Worm (Caenorhabditis elegans): Measurements from ENCODE around the gene chil-25.

The chil-25 gene

DNA sequence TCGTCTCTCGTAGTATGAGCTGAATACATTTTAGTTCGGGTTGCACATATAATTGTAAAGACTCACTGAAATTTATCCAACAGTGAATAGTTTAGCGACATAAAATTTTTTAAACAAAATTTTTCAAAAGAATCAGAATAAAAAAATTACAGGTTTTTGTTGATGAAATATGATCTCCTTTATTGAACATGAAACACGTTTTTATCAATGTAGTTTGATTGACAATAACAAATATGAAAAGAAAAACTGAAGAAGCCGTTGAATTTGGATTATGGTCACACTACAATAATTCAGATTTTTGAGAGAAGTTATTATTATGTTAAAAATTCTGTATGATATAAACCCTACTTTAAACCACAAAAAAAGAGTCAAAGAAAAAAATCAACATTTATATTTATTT, 34.2 kb downstream of the chil-25 start, which contains the start of gene chil-17:
TSS of gene chil-17 (minus strand) at position 101 of the 400 bp plus-strand sequence.
- TF ChIP-seq grh-1 (GFP tag; IDR thresholded peaks at IDR 0.05) (no peak), tlp-1 (tag; optimal IDR thresholded peaks at IDR 0.05) (no peak), nhr-20 (tag; optimal IDR thresholded peaks at IDR 0.05) (no peak), egl-13 (tag; optimal IDR thresholded peaks at IDR 0.05) (no peak), hlh-4 (tag; optimal IDR thresholded peaks at IDR 0.05) (no peak), nhr-77 (tag; optimal IDR thresholded peaks at IDR 0.05) (no peak), pqm-1 (tag; optimal IDR thresholded peaks at IDR 0.05) (no peak), isw-1 (GFP tag; IDR thresholded peaks at IDR 0.05) (no peak), elt-2 (tag; optimal IDR thresholded peaks at IDR 0.05) (no peak), C34B4.2 (tag; optimal IDR thresholded peaks at IDR 0.05) (no peak), ceh-88 (GFP tag; IDR thresholded peaks at IDR 0.05) (no peak), nhr-76 (tag; optimal IDR thresholded peaks at IDR 0.05) (no peak)

DNA sequence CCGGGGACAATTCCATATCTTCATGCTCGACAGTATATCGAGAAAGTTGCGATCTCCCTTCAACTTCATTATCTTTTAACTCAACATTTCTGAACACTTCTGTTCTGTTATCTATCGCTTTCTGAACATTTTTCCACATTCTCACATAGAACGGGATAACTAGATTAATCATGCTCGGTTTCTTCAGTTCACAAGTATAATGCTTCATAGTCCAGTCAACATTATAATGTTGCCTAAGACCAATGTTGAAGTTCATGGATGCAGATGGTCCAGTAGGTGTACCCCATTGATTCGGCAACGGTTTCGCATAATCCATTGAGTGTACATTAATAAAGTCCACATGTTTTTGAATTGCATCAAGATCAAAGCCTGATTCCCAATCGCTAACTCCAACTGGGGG, 35.4 kb downstream of the chil-25 start:
- TF ChIP-seq nhr-11 (tag; optimal IDR thresholded peaks at IDR 0.05): no peak
- no peak for TF ChIP-seq ztf-4 (tag; optimal IDR thresholded peaks at IDR 0.05)
- TF ChIP-seq zip-4 (GFP tag; optimal IDR thresholded peaks at IDR 0.05): no peak
- no peak for TF ChIP-seq xbp-1 (tag; optimal IDR thresholded peaks at IDR 0.05)
- no peak for TF ChIP-seq dpl-1 (GFP tag; optimal IDR thresholded peaks at IDR 0.05)
- TF ChIP-seq ceh-63 (GFP tag; optimal IDR thresholded peaks at IDR 0.05): no peak
- TF ChIP-seq sox-4 (tag; optimal IDR thresholded peaks at IDR 0.05): no peak
- no peak for TF ChIP-seq lin-13 (GFP tag; optimal IDR thresholded peaks at IDR 0.05)
- no peak for TF ChIP-seq grh-1 (GFP tag; IDR thresholded peaks at IDR 0.05)
- TF ChIP-seq ceh-8 (GFP tag; optimal IDR thresholded peaks at IDR 0.05): no peak
- TF ChIP-seq nhr-76 (tag; optimal IDR thresholded peaks at IDR 0.05): no peak

DNA sequence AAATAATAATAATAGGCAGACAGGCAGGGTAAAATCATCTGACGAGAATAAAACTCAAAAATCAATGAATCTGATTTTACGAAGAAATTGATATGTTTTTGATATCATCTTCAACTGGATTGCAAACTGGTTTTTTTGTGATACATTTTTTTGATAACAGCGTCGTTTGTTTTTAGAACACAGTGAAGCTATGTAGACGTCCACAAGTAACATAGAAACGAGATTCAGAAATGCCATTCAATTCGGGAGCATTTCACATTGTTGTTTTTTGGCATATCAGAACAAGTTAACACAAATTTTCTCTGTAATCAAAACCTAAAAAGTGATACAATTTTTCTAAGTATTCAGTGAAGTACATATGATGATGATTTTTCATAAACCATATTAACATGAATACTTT, 36.0 kb downstream of the chil-25 start, which contains the start of gene chil-13:
TSS of gene chil-13 (minus strand) at position 101 of the 400 bp plus-strand sequence.
- TF ChIP-seq tlp-1 (tag; optimal IDR thresholded peaks at IDR 0.05): no peak
- no peak for TF ChIP-seq ces-1 (GFP tag; optimal IDR thresholded peaks at IDR 0.05)
- TF ChIP-seq blmp-1 (tag; optimal IDR thresholded peaks at IDR 0.05): peak; percentile 9
- TF ChIP-seq lin-35 (GFP tag; optimal IDR thresholded peaks at IDR 0.05): peak in 1 of 2 experiments; percentile 0
- TF ChIP-seq elt-3 (tag; optimal IDR thresholded peaks at IDR 0.05): peak in 1 of 6 experiments; percentile 33
- TF ChIP-seq mep-1 (tag; optimal IDR thresholded peaks at IDR 0.05): no peak

DNA sequence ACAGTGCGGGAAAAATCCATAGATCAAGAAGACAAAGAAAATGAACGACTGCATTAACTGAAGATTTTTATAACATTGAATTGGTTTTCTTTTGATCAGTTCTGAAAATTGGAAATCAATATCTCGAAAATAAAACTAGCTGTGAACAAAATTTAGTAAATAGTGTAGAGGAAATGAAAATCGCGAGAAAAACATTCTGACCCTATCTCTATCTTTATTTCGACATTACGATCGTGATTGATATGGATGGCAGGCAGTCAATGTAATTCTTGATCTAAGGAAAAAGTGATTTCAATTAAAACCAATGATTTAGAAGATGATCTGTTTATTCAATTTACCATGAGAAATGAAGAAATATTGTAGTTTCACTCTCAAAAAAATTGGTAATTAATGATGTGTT, 38.3 kb downstream of the chil-25 start, which contains the start of gene kin-16:
TSS of gene kin-16 (minus strand) at position 101 of the 400 bp plus-strand sequence.
- TF ChIP-seq zip-4 (GFP tag; optimal IDR thresholded peaks at IDR 0.05) (no peak), nhr-85 (tag) (peak; percentile 52), elt-3 (tag; optimal IDR thresholded peaks at IDR 0.05) (peak in 1 of 6 experiments; percentile 46), fos-1 (tag; optimal IDR thresholded peaks at IDR 0.05) (no peak), nhr-20 (tag; optimal IDR thresholded peaks at IDR 0.05) (peak; percentile 23), blmp-1 (tag; optimal IDR thresholded peaks at IDR 0.05) (peak; percentile 30), nhr-90 (tag; optimal IDR thresholded peaks at IDR 0.05; ENCODE audit: poor library complexity) (no peak), mef-2 (tag; optimal IDR thresholded peaks at IDR 0.05) (no peak)

DNA sequence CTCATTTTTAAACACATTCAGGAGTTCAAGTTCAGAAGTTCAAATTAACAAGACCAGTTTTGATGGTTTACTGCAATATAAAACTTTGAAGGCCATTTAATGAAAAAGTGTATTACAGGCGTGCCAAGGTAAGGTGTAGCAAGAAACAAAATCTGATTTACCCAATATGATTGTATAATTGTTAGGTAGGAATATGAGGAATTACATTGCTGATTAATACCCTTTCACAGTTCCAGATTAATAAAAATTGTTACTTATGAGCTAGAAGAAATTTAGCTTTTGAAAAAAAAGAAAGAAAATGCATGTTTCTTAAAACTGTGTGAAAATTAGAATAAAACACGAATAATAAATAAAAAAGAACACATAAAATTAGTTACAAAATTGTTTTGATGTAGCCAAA, 40.7 kb downstream of the chil-25 start, which contains the start of gene kin-15:
TSS of gene kin-15 (minus strand) at position 101 of the 400 bp plus-strand sequence.
- TF ChIP-seq efl-1 (optimal IDR thresholded peaks at IDR 0.05) (no peak), efl-1 (GFP tag; optimal IDR thresholded peaks at IDR 0.05 in 1 of 2) (peak in 1 of 2 experiments; percentile 59), dpl-1 (GFP tag; optimal IDR thresholded peaks at IDR 0.05) (no peak), irx-1 (tag; optimal IDR thresholded peaks at IDR 0.05) (no peak), fos-1 (tag; optimal IDR thresholded peaks at IDR 0.05) (no peak)

DNA sequence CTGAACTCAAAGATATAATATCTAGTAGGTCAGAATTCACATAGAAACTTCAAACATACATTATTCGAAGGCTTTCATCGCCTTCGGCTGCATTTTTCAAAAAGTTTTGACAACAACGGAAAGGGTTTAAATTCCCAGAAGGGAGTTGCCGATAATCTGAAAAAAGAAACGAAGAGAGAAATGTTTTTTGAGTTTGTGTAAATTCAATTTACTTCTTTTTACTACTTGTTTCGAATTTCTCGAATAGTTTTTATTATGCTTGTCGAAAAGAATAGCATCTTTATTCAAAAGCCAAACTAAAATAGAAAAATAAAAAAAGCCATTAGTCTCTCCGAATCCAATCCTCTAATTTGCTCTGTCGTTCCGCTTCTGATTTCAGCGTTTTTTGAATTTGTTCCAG, 43.1 kb downstream of the chil-25 start:
- peak; percentile 58 for TF ChIP-seq lin-14 (GFP tag; optimal IDR thresholded peaks at IDR 0.05)
- TF ChIP-seq vab-15 (tag; optimal IDR thresholded peaks at IDR 0.05): no peak
- peak; percentile 33 for TF ChIP-seq fkh-10 (GFP tag; optimal IDR thresholded peaks at IDR 0.05)
